Worm (Caenorhabditis elegans) whole organism, midembryonic: Measurements from ENCODE around the gene spin-3.

ENCODE experiments used
- T22C8.4 ChIP-seq: fragments of 200-800 bp; sonication (Bioruptor generic); IDR thresholded peaks from 2 replicates; pipeline ENCODE4 v1.3.6; 2022; ENCODE audit warnings: missing genetic modification characterization, missing compliant biosample characterization
- flt-1 ChIP-seq: fragments of 200-800 bp; sonication (Bioruptor generic); IDR thresholded peaks from 2 replicates; pipeline ENCODE4 v1.3.6; 2022; ENCODE audit warnings: missing genetic modification characterization, missing compliant biosample characterization
- ztf-23 ChIP-seq: fragments of 200-800 bp; sonication (Bioruptor generic); IDR thresholded peaks from 2 replicates; pipeline ENCODE4 v1.3.6; 2022; ENCODE audit warnings: missing genetic modification reagents, missing genetic modification characterization, missing compliant biosample characterization
- ztf-29 ChIP-seq: fragments of 200-800 bp; sonication (Bioruptor generic); IDR thresholded peaks from 2 replicates; pipeline ENCODE4 v1.3.6; 2022; ENCODE audit warnings: missing genetic modification reagents, missing genetic modification characterization, missing compliant biosample characterization

DNA sequence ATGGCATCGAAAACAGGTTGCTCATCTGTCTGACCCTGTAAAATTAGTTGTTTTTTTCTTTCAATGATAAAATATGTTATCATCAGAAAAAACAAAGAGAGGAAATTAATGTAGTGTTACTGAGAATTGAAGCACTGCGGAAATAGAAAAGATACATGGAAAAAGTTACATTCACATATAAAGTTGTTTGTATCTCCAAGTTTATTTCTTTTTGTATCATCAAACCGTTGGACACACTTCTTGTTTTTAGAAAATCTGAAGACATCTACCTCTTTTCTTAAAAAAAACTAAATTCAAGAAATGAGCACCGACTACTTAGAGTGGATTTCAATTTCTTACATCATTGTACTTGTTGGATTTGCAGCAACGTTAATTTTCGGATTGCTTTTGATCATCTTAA, 47.7 kb upstream of the spin-3 start, which contains the start of gene str-10:
- TF ChIP-seq T22C8.4 (GFP tag; lab: Robert Waterston, UW) (no peak), ztf-23 (no peak), ztf-29 (GFP tag; lab: Robert Waterston, UW) (no peak), flt-1 (no peak)
